Fruit fly (Drosophila melanogaster): ENCODE results near the gene CG14011.

Gene CG14011

dm6 chr2L:5567103-5567502, 13.8 kb downstream of the CG14011 start (continued):
- TF ChIP-seq unpg (GFP tag; optimal IDR thresholded peaks at IDR 0.05) (peak; percentile 30), Hr51 (GFP tag; optimal IDR thresholded peaks at IDR 0.05) (peak in 1 of 2 experiments; percentile 12), ttk (GFP tag; IDR thresholded peaks at IDR 0.05) (peak; percentile 44; the same call in 1 of the 2 replicates), slbo (GFP tag; IDR thresholded peaks at IDR 0.05) (peak; percentile 45), Antp (GFP tag; optimal IDR thresholded peaks at IDR 0.05) (no peak), esg (GFP tag; conservative IDR thresholded peaks at IDR 0.05) (0 out of 2 replicates have a peak, but pooled peaks have one; percentile 20), CG7786 (GFP tag; optimal IDR thresholded peaks at IDR 0.05) (no peak), CG4707 (GFP tag; optimal IDR thresholded peaks at IDR 0.05) (peak; percentile 30), CG11093 (GFP tag; IDR thresholded peaks at IDR 0.05) (no peak), CG4854 (GFP tag; optimal IDR thresholded peaks at IDR 0.05) (no peak), Ets65A (GFP tag) (peak; percentile 12), nmo (GFP tag; optimal IDR thresholded peaks at IDR 0.05) (peak; percentile 5), oc (tag; optimal IDR thresholded peaks at IDR 0.05) (no peak), MTF-1 (GFP tag; optimal IDR thresholded peaks at IDR 0.05; ENCODE audit: borderline replicate concordance) (no peak), CG2120 (GFP tag; optimal IDR thresholded peaks at IDR 0.05) (no peak), Stat92E (GFP tag; optimal IDR thresholded peaks at IDR 0.05) (no peak), Ptx1 (GFP tag; IDR thresholded peaks at IDR 0.05) (peak; percentile 59; the same call in 1 of the 2 replicates), insv (GFP tag; optimal IDR thresholded peaks at IDR 0.05) (no peak), CG2116 (GFP tag; optimal IDR thresholded peaks at IDR 0.05) (no peak), zen (tag; optimal IDR thresholded peaks at IDR 0.05) (no peak), bsh (GFP tag; optimal IDR thresholded peaks at IDR 0.05) (peak in 1 of 2 experiments; percentile 20), Drgx (GFP tag; IDR thresholded peaks at IDR 0.05) (peak; percentile 86), trh (GFP tag; optimal IDR thresholded peaks at IDR 0.05) (no peak), CG14441 (GFP tag; IDR thresholded peaks at IDR 0.05) (0 out of 2 replicates have a peak, but pooled peaks have one; percentile 34), lab (GFP tag; optimal IDR thresholded peaks at IDR 0.05) (peak; percentile 27), trem (tag; optimal IDR thresholded peaks at IDR 0.05) (no peak), dysf (GFP tag; IDR thresholded peaks at IDR 0.05) (no peak), CG2678 (tag; optimal IDR thresholded peaks at IDR 0.05) (peak; percentile 20), dmrt11E (tag; optimal IDR thresholded peaks at IDR 0.05) (no peak), Aef1 (GFP tag; IDR thresholded peaks at IDR 0.05) (0 out of 3 replicates have a peak, but pooled peaks have one; percentile 18), CG31441 (GFP tag; IDR thresholded peaks at IDR 0.05) (0 out of 2 replicates have a peak, but pooled peaks have one; percentile 11), ind (GFP tag; optimal IDR thresholded peaks at IDR 0.05) (no peak), CTCF (GFP tag; optimal IDR thresholded peaks at IDR 0.05) (no peak), Sox102F (GFP tag; optimal IDR thresholded peaks at IDR 0.05) (peak; percentile 36), dmrt99B (tag; optimal IDR thresholded peaks at IDR 0.05) (peak; percentile 34), prd (optimal IDR thresholded peaks at IDR 0.05) (no peak), prd (GFP tag; IDR thresholded peaks at IDR 0.05) (peak; percentile 40; the same call in 1 of the 3 replicates), CG5180 (GFP tag; optimal IDR thresholded peaks at IDR 0.05) (no peak), CG10959 (GFP tag; IDR thresholded peaks at IDR 0.05) (no peak), gsb-n (tag; optimal IDR thresholded peaks at IDR 0.05) (no peak)

DNA sequence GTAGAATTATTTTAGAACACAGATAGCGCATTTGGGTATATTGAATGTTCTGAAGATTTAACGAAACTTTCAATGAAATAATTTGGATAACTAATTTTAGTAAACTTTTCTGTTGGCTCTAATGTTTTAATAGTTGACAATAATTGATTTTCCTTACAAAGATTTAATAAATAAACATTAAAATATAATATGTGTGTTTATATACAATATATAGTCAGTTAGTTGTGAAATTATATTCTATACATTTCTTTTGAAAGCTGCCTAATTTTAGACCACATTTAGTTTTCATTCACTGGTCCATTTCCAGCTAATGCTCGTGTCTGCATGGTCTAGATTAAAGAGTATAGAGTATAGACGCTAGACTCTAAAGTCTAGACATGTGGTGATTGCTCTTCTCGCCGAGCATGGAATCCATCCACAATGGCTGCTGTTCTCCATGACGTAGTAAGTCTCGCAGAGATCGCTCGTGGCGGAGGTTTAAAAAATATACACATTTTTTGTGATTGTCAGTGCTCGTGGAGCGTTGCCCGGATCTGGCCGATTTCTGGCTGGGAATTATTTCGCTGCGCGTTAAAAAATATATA, 22.0 kb downstream of the CG14011 start, which contains the start of gene GluRIIB:
Gene GluRIIB (plus strand): TSS at position 534 of the 584 bp plus-strand sequence.
- no peak for TF ChIP-seq so (GFP tag; IDR thresholded peaks at IDR 0.05)
- peak; percentile 12 for TF ChIP-seq CG7556 (GFP tag; optimal IDR thresholded peaks at IDR 0.05)
- TF ChIP-seq zfh2 (GFP tag; optimal IDR thresholded peaks at IDR 0.05) = no peak
- no peak for TF ChIP-seq salm (tag; optimal IDR thresholded peaks at IDR 0.05)
- no peak for TF ChIP-seq CG16815 (GFP tag; optimal IDR thresholded peaks at IDR 0.05)
- TF ChIP-seq nmo (GFP tag; optimal IDR thresholded peaks at IDR 0.05) = peak; percentile 39
- TF ChIP-seq CG11085 (GFP tag; IDR thresholded peaks at IDR 0.05) = no peak
- no peak for TF ChIP-seq prd (optimal IDR thresholded peaks at IDR 0.05)
- TF ChIP-seq prd (GFP tag; IDR thresholded peaks at IDR 0.05) = no peak
- TF ChIP-seq CG13424 (tag; optimal IDR thresholded peaks at IDR 0.05) = peak; percentile 52
- TF ChIP-seq CG1647 (GFP tag; optimal IDR thresholded peaks at IDR 0.05) = no peak
- TF ChIP-seq phol (tag; optimal IDR thresholded peaks at IDR 0.05) = peak; percentile 45
- TF ChIP-seq bsh (GFP tag; optimal IDR thresholded peaks at IDR 0.05) = peak in 1 of 2 experiments; percentile 40
- TF ChIP-seq grau (tag; optimal IDR thresholded peaks at IDR 0.05) = peak; percentile 40
- no peak for TF ChIP-seq CG12744 (GFP tag; optimal IDR thresholded peaks at IDR 0.05)
- TF ChIP-seq CG2678 (tag; optimal IDR thresholded peaks at IDR 0.05) = no peak
- peak; percentile 56 for TF ChIP-seq dmrt99B (tag; optimal IDR thresholded peaks at IDR 0.05)
